Worm (Caenorhabditis elegans) whole organism, late embryonic: ENCODE results near the gene lig-4.

Source experiments
- C38D4.7 ChIP-seq: fragments of 200-800 bp; sonication (Bioruptor generic); optimal IDR thresholded peaks from 2 replicates; lab custom pipeline; 2018; ENCODE audit warnings: mild to moderate bottlenecking, missing genetic modification characterization, moderate library complexity, missing compliant biosample characterization
- F13H6.1 ChIP-seq: sonication (generic microtip); optimal IDR thresholded peaks from 2 replicates; lab custom pipeline; 2016; ENCODE audit warnings: missing genetic modification characterization, missing compliant biosample characterization
- K02D7.2 ChIP-seq: sonication (generic microtip); optimal IDR thresholded peaks from 2 replicates; lab custom pipeline; 2017; ENCODE audit warnings: mild to moderate bottlenecking, missing genetic modification characterization, missing compliant biosample characterization
- K09A11.1 ChIP-seq: sonication (generic microtip); optimal IDR thresholded peaks from 2 replicates; lab custom pipeline; 2017; ENCODE audit warnings: antibody characterized with exemption, mild to moderate bottlenecking, missing genetic modification characterization, missing compliant biosample characterization; ENCODE audit not compliant: insufficient read depth
- T23F11.4 ChIP-seq: fragments of 200-800 bp; sonication (Bioruptor generic); optimal IDR thresholded peaks from 2 replicates; lab custom pipeline; 2018; ENCODE audit warnings: mild to moderate bottlenecking, missing genetic modification characterization, missing compliant biosample characterization
- ahr-1 ChIP-seq: sonication (generic microtip); optimal IDR thresholded peaks from 2 replicates; lab custom pipeline; 2016; ENCODE audit warnings: missing genetic modification characterization, missing compliant biosample characterization
- ceh-14 ChIP-seq: sonication (generic microtip); optimal IDR thresholded peaks from 2 replicates; lab custom pipeline; 2016; ENCODE audit warnings: missing genotype, missing genetic modification characterization, missing compliant biosample characterization
- ceh-18 ChIP-seq: sonication (generic microtip); optimal IDR thresholded peaks from 2 replicates; lab custom pipeline; 2016; ENCODE audit warnings: missing genetic modification characterization, missing compliant biosample characterization
- ceh-19 ChIP-seq: fragments of 200-800 bp; sonication (Bioruptor generic); optimal IDR thresholded peaks from 2 replicates; lab custom pipeline; 2018; ENCODE audit warnings: mild to moderate bottlenecking, missing genetic modification characterization, missing compliant biosample characterization
- ceh-22 ChIP-seq: sonication (generic microtip); optimal IDR thresholded peaks from 2 replicates; lab custom pipeline; 2017; ENCODE audit warnings: missing biosample characterization, missing genetic modification characterization
- ceh-24 ChIP-seq: sonication (generic microtip); optimal IDR thresholded peaks from 2 replicates; lab custom pipeline; 2016; ENCODE audit warnings: mild to moderate bottlenecking, missing genetic modification characterization, missing compliant biosample characterization
- ceh-30 ChIP-seq: fragments of 150-350 bp; optimal IDR thresholded peaks from 2 replicates; lab custom pipeline; 2014; ENCODE audit warnings: missing biosample characterization, missing genetic modification characterization
- ceh-34 ChIP-seq: sonication (generic microtip); optimal IDR thresholded peaks from 2 replicates; lab custom pipeline; 2016; ENCODE audit warnings: mild to moderate bottlenecking, missing genetic modification characterization, missing compliant biosample characterization
- ceh-6 ChIP-seq: fragments of 200-800 bp; sonication (Bioruptor generic); optimal IDR thresholded peaks from 2 replicates; lab custom pipeline; 2018; ENCODE audit warnings: mild to moderate bottlenecking, missing genetic modification characterization, missing compliant biosample characterization
- ceh-9 ChIP-seq: sonication (generic microtip); optimal IDR thresholded peaks from 2 replicates; lab custom pipeline; 2016; ENCODE audit warnings: mild to moderate bottlenecking, missing genetic modification characterization, inconsistent platforms, missing compliant biosample characterization
- dmd-4 ChIP-seq: sonication (generic microtip); optimal IDR thresholded peaks from 2 replicates; lab custom pipeline; 2016; ENCODE audit warnings: borderline replicate concordance, missing genetic modification characterization, missing compliant biosample characterization
- elt-2 ChIP-seq: sonication (generic microtip); optimal IDR thresholded peaks from 2 replicates; lab custom pipeline; 2016; ENCODE audit warnings: missing genetic modification reagents, missing genetic modification characterization, missing compliant biosample characterization
- elt-4 ChIP-seq: sonication (generic microtip); optimal IDR thresholded peaks from 2 replicates; lab custom pipeline; 2016; ENCODE audit warnings: missing genetic modification characterization, missing compliant biosample characterization
- ets-4 ChIP-seq: sonication (generic microtip); optimal IDR thresholded peaks from 2 replicates; lab custom pipeline; 2016; ENCODE audit warnings: missing genetic modification characterization, missing compliant biosample characterization
- fax-1 ChIP-seq: sonication (generic microtip); optimal IDR thresholded peaks from 2 replicates; lab custom pipeline; 2016; ENCODE audit warnings: missing genotype, missing genetic modification characterization, missing compliant biosample characterization
- fkh-6 ChIP-seq: sonication (generic microtip); optimal IDR thresholded peaks from 2 replicates; lab custom pipeline; 2016; ENCODE audit warnings: missing genetic modification characterization, missing compliant biosample characterization
- gmeb-2 ChIP-seq: sonication (generic microtip); optimal IDR thresholded peaks from 2 replicates; lab custom pipeline; 2016; ENCODE audit warnings: missing genetic modification characterization, inconsistent platforms, missing compliant biosample characterization
- hlh-13 ChIP-seq: fragments of 200-800 bp; sonication (Bioruptor generic); optimal IDR thresholded peaks from 2 replicates; lab custom pipeline; 2018; ENCODE audit warnings: mild to moderate bottlenecking, missing genetic modification characterization, missing compliant biosample characterization
- hlh-15 ChIP-seq: sonication (generic microtip); optimal IDR thresholded peaks from 2 replicates; lab custom pipeline; 2016; ENCODE audit warnings: missing genetic modification characterization, missing compliant biosample characterization
- hlh-6 ChIP-seq: sonication (generic microtip); optimal IDR thresholded peaks from 2 replicates; lab custom pipeline; 2016; ENCODE audit warnings: missing genotype, missing genetic modification characterization, missing compliant biosample characterization
- hlh-8 ChIP-seq: sonication (generic microtip); optimal IDR thresholded peaks from 2 replicates; lab custom pipeline; 2016; ENCODE audit warnings: missing genotype, missing genetic modification characterization, missing compliant biosample characterization
- lim-6 ChIP-seq: sonication (generic microtip); optimal IDR thresholded peaks from 2 replicates; lab custom pipeline; 2016; ENCODE audit warnings: missing genetic modification characterization, missing compliant biosample characterization
- lin-11 ChIP-seq: fragments of 200-800 bp; sonication (Bioruptor generic); optimal IDR thresholded peaks from 2 replicates; lab custom pipeline; 2018; ENCODE audit warnings: mild to moderate bottlenecking, missing genetic modification characterization, missing compliant biosample characterization
- madf-2 ChIP-seq: sonication (generic microtip); optimal IDR thresholded peaks from 2 replicates; lab custom pipeline; 2017; ENCODE audit warnings: missing genetic modification characterization, missing compliant biosample characterization
- nfya-1 ChIP-seq: sonication (generic microtip); optimal IDR thresholded peaks from 2 replicates; lab custom pipeline; 2017; ENCODE audit warnings: missing genetic modification characterization, mild to moderate bottlenecking, missing compliant biosample characterization, antibody characterized with exemption, moderate library complexity
- nhr-11 ChIP-seq: fragments of 150-350 bp; optimal IDR thresholded peaks from 2 replicates; lab custom pipeline; 2014; ENCODE audit warnings: missing biosample characterization, missing genetic modification characterization
- nhr-232 ChIP-seq: sonication (generic microtip); optimal IDR thresholded peaks from 2 replicates; lab custom pipeline; 2016; ENCODE audit warnings: missing genetic modification characterization, missing compliant biosample characterization
- pag-3 ChIP-seq: sonication (generic microtip); optimal IDR thresholded peaks from 2 replicates; lab custom pipeline; 2016; ENCODE audit warnings: missing compliant biosample characterization, missing genetic modification characterization, borderline replicate concordance
- pax-1 ChIP-seq: fragments of 150-350 bp; optimal IDR thresholded peaks from 2 replicates; lab custom pipeline; 2014; ENCODE audit warnings: missing biosample characterization, missing genetic modification characterization
- pha-4 ChIP-seq: fragments of 150-350 bp; optimal IDR thresholded peaks from 2 replicates; lab custom pipeline; 2018; ENCODE audit warnings: missing biosample characterization, missing genetic modification reagents, missing genetic modification characterization
- pros-1 ChIP-seq: fragments of 150-350 bp; optimal IDR thresholded peaks from 2 replicates; lab custom pipeline; 2014; ENCODE audit warnings: missing biosample characterization, missing genetic modification reagents, missing genetic modification characterization
- sox-2 ChIP-seq: fragments of 200-800 bp; sonication (Bioruptor generic); IDR thresholded peaks from 2 replicates; pipeline ENCODE4 v1.3.6; 2022; ENCODE audit warnings: missing genetic modification reagents, missing genetic modification characterization, missing compliant biosample characterization
- sox-4 ChIP-seq: sonication (generic microtip); optimal IDR thresholded peaks from 2 replicates; lab custom pipeline; 2017; ENCODE audit warnings: mild to moderate bottlenecking, missing genetic modification characterization, inconsistent platforms, missing compliant biosample characterization
- tbx-2 ChIP-seq: sonication (generic microtip); optimal IDR thresholded peaks from 2 replicates; lab custom pipeline; 2016; ENCODE audit warnings: missing genetic modification characterization, missing compliant biosample characterization
- tbx-7 ChIP-seq: sonication (generic microtip); optimal IDR thresholded peaks from 2 replicates; lab custom pipeline; 2016; ENCODE audit warnings: missing genotype, missing genetic modification characterization, missing compliant biosample characterization
- ttx-3 ChIP-seq: sonication (generic microtip); optimal IDR thresholded peaks from 2 replicates; lab custom pipeline; 2016; ENCODE audit warnings: missing genetic modification reagents, missing genetic modification characterization, missing compliant biosample characterization
- unc-3 ChIP-seq, 2 experiments: fragments of 200-800 bp in 1 of 2; sonication (Bioruptor generic) in 1 of 2; sonication (generic microtip) in 1 of 2; conservative IDR thresholded peaks in 1 of 2; optimal IDR thresholded peaks in 1 of 2; 2 replicates each; pipeline versions ENCODE4 v1.3.6 to Lab custom; 2016 to 2022; ENCODE audit warnings: missing compliant biosample characterization in 2 of 2, missing genetic modification characterization in 2 of 2, missing genetic modification reagents in 1 of 2
- unc-86 ChIP-seq: sonication (generic microtip); optimal IDR thresholded peaks from 2 replicates; lab custom pipeline; 2016; ENCODE audit warnings: missing genetic modification characterization, missing compliant biosample characterization
- ztf-16 ChIP-seq: sonication (generic microtip); optimal IDR thresholded peaks from 2 replicates; lab custom pipeline; 2017; ENCODE audit warnings: missing genetic modification characterization, missing compliant biosample characterization

lig-4 gene

ce11 chrIII:7508128-7508635 is 13.1 kb upstream of the lig-4 start, which contains the start of gene cls-1:
Gene cls-1, plus strand, starts transcription at chrIII:7508178.
- TF ChIP-seq tbx-7 (tag; lab: Kevin White, UChicago), result no peak
- TF ChIP-seq dmd-4 (tag; lab: Kevin White, UChicago), result no peak
- TF ChIP-seq pag-3 (tag; lab: Kevin White, UChicago), result no peak
- no peak for TF ChIP-seq pha-4 (tag; lab: Kevin White, UChicago)
- no peak for TF ChIP-seq madf-2
- no peak for TF ChIP-seq unc-3 (GFP tag; conservative IDR thresholded peaks at IDR 0.05; lab: Robert Waterston, UW)
- no peak for TF ChIP-seq unc-3 (tag; optimal IDR thresholded peaks at IDR 0.05; lab: Kevin White, UChicago)
- TF ChIP-seq hlh-6, result no peak
- TF ChIP-seq sox-2 (GFP tag; lab: Robert Waterston, UW), result no peak
- no peak for TF ChIP-seq K02D7.2

- TF ChIP-seq nhr-232 (tag; lab: Kevin White, UChicago) (no peak), ztf-16 (tag; lab: Kevin White, UChicago) (no peak), nhr-11 (tag; lab: Kevin White, UChicago) (no peak), tbx-7 (tag; lab: Kevin White, UChicago) (no peak), gmeb-2 (tag; lab: Kevin White, UChicago) (no peak), ceh-30 (tag; lab: Kevin White, UChicago) (no peak), tbx-2 (tag; lab: Kevin White, UChicago) (no peak), F13H6.1 (tag; lab: Kevin White, UChicago) (no peak), hlh-15 (tag; lab: Kevin White, UChicago) (no peak)
- TF ChIP-seq, all 69 proteins: peak for 0
These were observed 2.8 kb upstream of the lig-4 start, which contains the start of gene clk-2 for ce11 chrIII:7518424-7518823. Gene clk-2, minus strand, starts transcription at chrIII:7518524.

- TF ChIP-seq hlh-8 (tag; lab: Kevin White, UChicago) (peak; percentile 94), sox-2 (GFP tag; lab: Robert Waterston, UW) (no peak), unc-3 (GFP tag; conservative IDR thresholded peaks at IDR 0.05; lab: Robert Waterston, UW) (peak; percentile 56; the same call in 1 of the 2 replicates), unc-3 (tag; optimal IDR thresholded peaks at IDR 0.05; lab: Kevin White, UChicago) (peak; percentile 74), hlh-13 (peak; percentile 34), tbx-7 (tag; lab: Kevin White, UChicago) (peak; percentile 100), nhr-232 (tag; lab: Kevin White, UChicago) (no peak), ceh-34 (tag; lab: Kevin White, UChicago) (no peak), pha-4 (tag; lab: Kevin White, UChicago) (no peak), pag-3 (tag; lab: Kevin White, UChicago) (peak; percentile 26), fax-1 (tag; lab: Kevin White, UChicago) (peak; percentile 89), ceh-22 (tag; lab: Kevin White, UChicago) (no peak), pax-1 (tag; lab: Kevin White, UChicago) (no peak), C38D4.7 (GFP tag; lab: Kevin White, UChicago) (no peak), lin-11 (no peak), T23F11.4 (GFP tag; lab: Kevin White, UChicago) (no peak), ceh-24 (tag; lab: Kevin White, UChicago) (no peak), ttx-3 (tag; lab: Kevin White, UChicago) (no peak), fkh-6 (tag; lab: Kevin White, UChicago) (peak; percentile 87), unc-86 (tag; lab: Kevin White, UChicago) (peak; percentile 35), hlh-15 (tag; lab: Kevin White, UChicago) (peak; percentile 62), lim-6 (tag; lab: Kevin White, UChicago) (peak; percentile 94), ets-4 (peak; percentile 99), elt-2 (tag; lab: Kevin White, UChicago) (peak; percentile 90), ceh-9 (tag; lab: Kevin White, UChicago) (no peak), dmd-4 (tag; lab: Kevin White, UChicago) (peak; percentile 67), ceh-14 (tag; lab: Kevin White, UChicago) (peak; percentile 84), F13H6.1 (tag; lab: Kevin White, UChicago) (peak; percentile 94), gmeb-2 (tag; lab: Kevin White, UChicago) (peak; percentile 3), tbx-2 (tag; lab: Kevin White, UChicago) (peak; percentile 98), ceh-19 (GFP tag; lab: Kevin White, UChicago) (peak; percentile 62), ztf-16 (tag; lab: Kevin White, UChicago) (peak; percentile 65), madf-2 (peak; percentile 11), elt-4 (tag; lab: Kevin White, UChicago) (no peak), ceh-6 (GFP tag; lab: Kevin White, UChicago) (peak; percentile 46), K09A11.1 (tag; lab: Kevin White, UChicago) (no peak), sox-4 (no peak), pros-1 (no peak), K02D7.2 (no peak), ceh-18 (tag; lab: Kevin White, UChicago) (peak; percentile 69), nfya-1 (peak; percentile 57), ahr-1 (tag; lab: Kevin White, UChicago) (peak; percentile 90)
These were observed 591 bp upstream of the lig-4 start, which contains the start of the genes cux-7 and C07H6.2 for ce11 chrIII:7520672-7521071. Gene cux-7, minus strand, starts transcription at chrIII:7520845. Gene C07H6.2, plus strand, starts transcription at chrIII:7521009.
